Fruit fly (Drosophila melanogaster) whole organism, embryonic: ENCODE measurements around the gene SPoCk.
A peak's percentile ranks its signal among the peaks of the same experiment; 100 is the strongest.

Source experiments
- ATbp ChIP-seq: fragments of 200-800 bp; sonication (Bioruptor generic); optimal IDR thresholded peaks from 2 replicates; lab custom pipeline; 2017; ENCODE audit warnings: missing biosample characterization, mild to moderate bottlenecking, missing genetic modification characterization, missing genetic modification reagents
- Abd-B ChIP-seq: fragments of 200-800 bp; sonication (Bioruptor generic); optimal IDR thresholded peaks from 2 replicates; lab custom pipeline; 2018; ENCODE audit warnings: missing biosample characterization, mild to moderate bottlenecking, missing genetic modification characterization, moderate library complexity
- Asciz ChIP-seq: fragments of 200-800 bp; sonication (Bioruptor generic); optimal IDR thresholded peaks from 2 replicates; lab custom pipeline; 2017; ENCODE audit warnings: missing biosample characterization, mild to moderate bottlenecking, missing genetic modification characterization, missing genetic modification reagents
- Bgb ChIP-seq: fragments of 200-800 bp; sonication (Bioruptor generic); IDR thresholded peaks from 2 replicates; pipeline ENCODE4 v1.3.6; 2022; ENCODE audit warnings: missing biosample characterization, missing genetic modification characterization; ENCODE audit not compliant: partially characterized antibody
- CG1024 ChIP-seq: fragments of 200-800 bp; sonication (Bioruptor generic); IDR thresholded peaks from 2 replicates; pipeline ENCODE4 v1.3.6; 2022; ENCODE audit warnings: missing biosample characterization, missing genetic modification characterization
- CG10274 ChIP-seq: fragments of 200-800 bp; sonication (Bioruptor generic); optimal IDR thresholded peaks from 3 replicates; lab custom pipeline; 2017; ENCODE audit warnings: missing biosample characterization, mild to moderate bottlenecking, missing genetic modification characterization
- CG10321 ChIP-seq: fragments of 200-800 bp; sonication (Bioruptor generic); IDR thresholded peaks from 2 replicates; pipeline ENCODE4 v1.3.6; 2022; ENCODE audit warnings: missing biosample characterization, missing genetic modification characterization
- CG12942 ChIP-seq: fragments of 200-800 bp; sonication (Bioruptor generic); optimal IDR thresholded peaks from 3 replicates; lab custom pipeline; 2016; ENCODE audit warnings: missing biosample characterization, missing genetic modification characterization
- CG13296 ChIP-seq: fragments of 200-800 bp; sonication (Bioruptor generic); optimal IDR thresholded peaks from 3 replicates; lab custom pipeline; 2018; ENCODE audit warnings: missing biosample characterization, mild to moderate bottlenecking, missing genetic modification characterization
- CG13624 ChIP-seq: fragments of 200-800 bp; sonication (Bioruptor generic); optimal IDR thresholded peaks from 2 replicates; lab custom pipeline; 2016; ENCODE audit warnings: missing biosample characterization, missing genetic modification characterization
- CG17328 ChIP-seq: fragments of 200-800 bp; sonication (Bioruptor generic); IDR thresholded peaks from 2 replicates; pipeline ENCODE4 v1.3.6; 2022; ENCODE audit warnings: missing biosample characterization, missing genetic modification characterization
- CG17802 ChIP-seq: fragments of 200-800 bp; sonication (Bioruptor generic); optimal IDR thresholded peaks from 2 replicates; lab custom pipeline; 2018; ENCODE audit warnings: missing biosample characterization, mild to moderate bottlenecking, missing genetic modification characterization, moderate library complexity
- CG33213 ChIP-seq: fragments of 200-800 bp; sonication (Bioruptor generic); optimal IDR thresholded peaks from 3 replicates; lab custom pipeline; 2016; ENCODE audit warnings: missing biosample characterization, missing genetic modification characterization
- CG34224 ChIP-seq: fragments of 200-800 bp; sonication (Bioruptor generic); IDR thresholded peaks from 3 replicates; pipeline ENCODE4 v1.3.6; 2022; ENCODE audit warnings: missing biosample characterization, missing genetic modification characterization; ENCODE audit not compliant: partially characterized antibody
- CG3726 ChIP-seq: fragments of 200-800 bp; sonication (Bioruptor generic); IDR thresholded peaks from 3 replicates; pipeline ENCODE4, ENCODE4 v1.3.6; 2022; ENCODE audit warnings: missing biosample characterization, missing genetic modification characterization
- CG4404 ChIP-seq: fragments of 200-800 bp; sonication (Bioruptor generic); IDR thresholded peaks from 2 replicates; pipeline ENCODE4 v1.3.6; 2022; ENCODE audit warnings: missing biosample characterization, missing genetic modification characterization
- CG4820 ChIP-seq: fragments of 200-800 bp; sonication (Bioruptor generic); optimal IDR thresholded peaks from 3 replicates; lab custom pipeline; 2016; ENCODE audit warnings: missing biosample characterization, missing genetic modification characterization
- CG9932 ChIP-seq: fragments of 200-800 bp; sonication (Bioruptor generic); IDR thresholded peaks from 2 replicates; pipeline ENCODE4 v1.3.6; 2022; ENCODE audit warnings: missing biosample characterization, missing genetic modification characterization
- CHES-1-like ChIP-seq: fragments of 200-800 bp; sonication (Bioruptor generic); optimal IDR thresholded peaks from 2 replicates; lab custom pipeline; 2016; ENCODE audit warnings: missing biosample characterization, missing genetic modification characterization
- CTCF ChIP-seq: fragments of 200-800 bp; sonication (Bioruptor generic); optimal IDR thresholded peaks from 2 replicates; lab custom pipeline; 2017; ENCODE audit warnings: missing biosample characterization, mild to moderate bottlenecking, missing genetic modification characterization, moderate library complexity
- Camta ChIP-seq: fragments of 200-800 bp; sonication (Bioruptor generic); optimal IDR thresholded peaks from 2 replicates; lab custom pipeline; 2016; ENCODE audit warnings: missing biosample characterization, missing genetic modification characterization
- CrebB ChIP-seq: fragments of 200-800 bp; sonication (Bioruptor generic); optimal IDR thresholded peaks from 3 replicates; lab custom pipeline; 2018; ENCODE audit warnings: missing biosample characterization, mild to moderate bottlenecking, missing genetic modification characterization
- Doc2 ChIP-seq: fragments of 200-800 bp; sonication (Bioruptor generic); IDR thresholded peaks from 2 replicates; pipeline ENCODE4 v1.3.6; 2022; ENCODE audit warnings: missing biosample characterization, missing genetic modification characterization
- Drgx ChIP-seq: fragments of 200-800 bp; sonication (Bioruptor generic); IDR thresholded peaks from 2 replicates; pipeline ENCODE4 v1.3.6; 2022; ENCODE audit warnings: missing biosample characterization, missing genetic modification characterization
- E2f2 ChIP-seq: fragments of 200-800 bp; sonication (Bioruptor generic); IDR thresholded peaks from 2 replicates; pipeline ENCODE4 v1.3.6; 2022; ENCODE audit warnings: missing biosample characterization, missing genetic modification characterization
- HLH54F ChIP-seq: fragments of 200-800 bp; sonication (Bioruptor generic); optimal IDR thresholded peaks from 3 replicates; lab custom pipeline; 2016; ENCODE audit warnings: missing biosample characterization, missing genetic modification characterization
- MESR4 ChIP-seq: fragments of 200-800 bp; sonication (Bioruptor generic); optimal IDR thresholded peaks from 2 replicates; lab custom pipeline; 2018; ENCODE audit warnings: missing biosample characterization, mild to moderate bottlenecking, missing genetic modification characterization, moderate library complexity
- PHDP ChIP-seq: fragments of 200-800 bp; sonication (Bioruptor generic); optimal IDR thresholded peaks from 3 replicates; lab custom pipeline; 2018; ENCODE audit warnings: missing biosample characterization, mild to moderate bottlenecking, missing genetic modification characterization, moderate library complexity
- Stat92E ChIP-seq, 3 experiments: fragments of >200 bp in 2 of 3; fragments of 200-800 bp in 1 of 3; sonication (Bioruptor generic) in 1 of 3; optimal IDR thresholded peaks; 2 replicates each; lab custom pipeline; 2017 to 2019; ENCODE audit warnings: missing biosample characterization in 3 of 3, missing genetic modification characterization in 3 of 3, mild to moderate bottlenecking in 1 of 3, moderate library complexity in 1 of 3
- Xbp1 ChIP-seq: fragments of 200-800 bp; sonication (Bioruptor generic); optimal IDR thresholded peaks from 3 replicates; lab custom pipeline; 2016; ENCODE audit warnings: missing biosample characterization, mild to moderate bottlenecking, missing genetic modification characterization
- YL-1 ChIP-seq: fragments of 200-800 bp; sonication (Bioruptor generic); optimal IDR thresholded peaks from 3 replicates; lab custom pipeline; 2017; ENCODE audit warnings: missing biosample characterization, mild to moderate bottlenecking, missing genetic modification characterization
- al ChIP-seq: fragments of 200-800 bp; sonication (Bioruptor generic); IDR thresholded peaks from 2 replicates; pipeline ENCODE4 v1.3.6; 2022; ENCODE audit warnings: missing biosample characterization, missing genetic modification characterization
- ash1 ChIP-seq: fragments of 200-800 bp; sonication (Bioruptor generic); optimal IDR thresholded peaks from 2 replicates; lab custom pipeline; 2018; ENCODE audit warnings: missing biosample characterization, mild to moderate bottlenecking, missing genetic modification characterization
- bsh ChIP-seq, 2 experiments: fragments of 200-800 bp; sonication (Bioruptor generic); optimal IDR thresholded peaks; 2 replicates each; lab custom pipeline; 2017 to 2018; ENCODE audit warnings: mild to moderate bottlenecking in 2 of 2, missing biosample characterization in 2 of 2, missing genetic modification characterization in 2 of 2, moderate library complexity in 1 of 2
- chn ChIP-seq: fragments of 200-800 bp; sonication (Bioruptor generic); optimal IDR thresholded peaks from 2 replicates; lab custom pipeline; 2016; ENCODE audit warnings: missing biosample characterization, missing genetic modification characterization
- cwo ChIP-seq: fragments of 200-800 bp; sonication (Bioruptor generic); optimal IDR thresholded peaks from 3 replicates; lab custom pipeline; 2017; ENCODE audit warnings: missing biosample characterization, missing genetic modification characterization, mild to moderate bottlenecking, moderate library complexity, missing genetic modification reagents
- dm ChIP-seq: fragments of 200-800 bp; sonication (Bioruptor generic); optimal IDR thresholded peaks from 3 replicates; lab custom pipeline; 2016; ENCODE audit warnings: missing biosample characterization, missing genetic modification characterization
- eve ChIP-seq, 2 experiments: fragments of >200 bp; optimal IDR thresholded peaks; 2 replicates each; lab custom pipeline; 2017; ENCODE audit warnings: missing biosample characterization in 2 of 2, missing genetic modification characterization in 2 of 2
- fd102C ChIP-seq: fragments of 200-800 bp; sonication (Bioruptor generic); optimal IDR thresholded peaks from 2 replicates; lab custom pipeline; 2018; ENCODE audit warnings: missing biosample characterization, mild to moderate bottlenecking, missing genetic modification characterization, moderate library complexity
- gt ChIP-seq: fragments of 200-800 bp; sonication (Bioruptor generic); IDR thresholded peaks from 2 replicates; pipeline ENCODE4 v1.3.6; 2022; ENCODE audit warnings: missing biosample characterization, missing genetic modification characterization
- h ChIP-seq: fragments of >200 bp; optimal IDR thresholded peaks from 2 replicates; lab custom pipeline; 2017
- hbn ChIP-seq: fragments of 200-800 bp; sonication (Bioruptor generic); IDR thresholded peaks from 2 replicates; pipeline ENCODE4 v1.3.6; 2022; ENCODE audit warnings: missing biosample characterization, missing genetic modification characterization; ENCODE audit not compliant: partially characterized antibody
- jumu ChIP-seq: fragments of 200-800 bp; sonication (Bioruptor generic); optimal IDR thresholded peaks from 3 replicates; lab custom pipeline; 2016; ENCODE audit warnings: missing biosample characterization, missing genetic modification characterization
- kay ChIP-seq: fragments of 200-800 bp; sonication (Bioruptor generic); optimal IDR thresholded peaks from 2 replicates; lab custom pipeline; 2016; ENCODE audit warnings: missing biosample characterization, missing genetic modification characterization
- p53 ChIP-seq: fragments of 200-800 bp; sonication (Bioruptor generic); optimal IDR thresholded peaks from 2 replicates; lab custom pipeline; 2016; ENCODE audit warnings: missing biosample characterization, missing genetic modification characterization
- pb ChIP-seq: fragments of 200-800 bp; sonication (Bioruptor generic); optimal IDR thresholded peaks from 3 replicates; lab custom pipeline; 2016; ENCODE audit warnings: missing biosample characterization, missing genetic modification characterization
- sima ChIP-seq: fragments of 200-800 bp; sonication (Bioruptor generic); optimal IDR thresholded peaks from 2 replicates; lab custom pipeline; 2016; ENCODE audit warnings: missing biosample characterization, missing genetic modification characterization
- toy ChIP-seq: fragments of 200-800 bp; sonication (Bioruptor generic); IDR thresholded peaks from 2 replicates; pipeline ENCODE4 v1.3.6; 2022; ENCODE audit warnings: missing biosample characterization, missing genetic modification characterization
- trem ChIP-seq: fragments of 200-800 bp; optimal IDR thresholded peaks from 3 replicates; lab custom pipeline; 2019; ENCODE audit warnings: missing biosample characterization, mild to moderate bottlenecking, missing genetic modification characterization, moderate library complexity
- z ChIP-seq: fragments of 200-800 bp; sonication (Bioruptor generic); IDR thresholded peaks from 3 replicates; pipeline ENCODE4 v1.3.6; 2022; ENCODE audit warnings: missing biosample characterization, missing genetic modification characterization
- zfh2 ChIP-seq: fragments of 200-800 bp; sonication (Bioruptor generic); optimal IDR thresholded peaks from 2 replicates; lab custom pipeline; 2016; ENCODE audit warnings: missing biosample characterization, missing genetic modification characterization

The SPoCk gene

DNA sequence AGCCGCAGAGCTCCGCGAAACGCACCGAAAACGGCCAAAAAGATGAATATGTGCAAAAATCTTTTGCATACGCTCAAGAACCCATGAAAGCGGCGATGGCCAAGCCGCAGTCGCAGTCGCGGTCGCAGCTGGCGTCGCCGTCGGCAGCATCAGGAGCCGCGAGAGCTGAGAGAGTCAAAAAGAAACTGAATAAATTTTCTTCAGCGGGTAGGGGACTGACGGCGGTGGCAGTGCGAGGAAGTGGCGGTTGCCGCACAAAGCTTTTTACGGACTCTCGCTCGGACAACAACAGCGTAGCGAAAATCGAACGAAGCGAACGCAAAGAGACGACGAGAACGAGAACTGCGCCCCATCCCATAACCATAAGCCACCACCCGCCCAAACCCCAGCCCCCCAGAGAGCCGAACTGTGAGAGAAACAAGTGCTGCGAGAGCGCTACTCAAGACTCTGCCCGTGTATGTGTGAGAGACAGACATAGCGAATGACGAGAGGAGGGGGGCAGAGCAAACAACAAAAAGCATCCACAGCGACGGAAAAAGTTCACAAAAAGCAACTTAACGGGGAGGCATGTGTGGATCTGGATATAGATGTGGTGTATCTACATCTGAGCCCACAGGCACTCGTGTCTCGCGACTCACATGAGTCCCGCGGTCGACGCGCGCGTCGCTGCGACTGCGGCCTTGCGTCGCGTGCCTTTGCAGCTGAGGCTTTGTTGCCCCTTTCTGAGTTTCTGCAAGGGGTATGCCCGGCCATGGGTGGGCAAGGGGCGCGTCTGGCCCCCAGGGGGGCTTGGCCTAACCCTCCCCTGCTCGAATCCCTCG lies 86.1 kb downstream of the SPoCk start, which contains the start of gene jim (continued):
- TF ChIP-seq MESR4 (GFP tag; lab: Kevin White, UChicago) (no peak), fd102C (GFP tag; lab: Kevin White, UChicago) (no peak), z (GFP tag; lab: Robert Waterston, UW) (0 out of 3 replicates have a peak, but pooled peaks have one; percentile 12), p53 (GFP tag; lab: Kevin White, UChicago) (no peak), ATbp (GFP tag; lab: Kevin White, UChicago) (no peak), CG13624 (GFP tag; lab: Kevin White, UChicago) (no peak), CG10274 (no peak), CG9932 (GFP tag; lab: Robert Waterston, UW) (peak; percentile 5; the same call in 1 of the 2 replicates), CG33213 (no peak), jumu (no peak), zfh2 (GFP tag; lab: Kevin White, UChicago) (peak; percentile 11), CG17328 (no peak), Xbp1 (no peak), ash1 (GFP tag; lab: Kevin White, UChicago) (peak; percentile 51), h (lab: Kevin White, UChicago) (no peak), Abd-B (GFP tag; lab: Kevin White, UChicago) (no peak), CTCF (GFP tag; lab: Kevin White, UChicago) (no peak), bsh (GFP tag; optimal IDR thresholded peaks at IDR 0.05; lab: Kevin White, UChicago) (peak in 1 of 2 experiments; percentile 63), sima (no peak), Bgb (GFP tag; lab: Robert Waterston, UW) (no peak; the same call in 1 of the 2 replicates), E2f2 (GFP tag; lab: Robert Waterston, UW) (no peak), cwo (GFP tag; lab: Kevin White, UChicago) (peak; percentile 82), Doc2 (GFP tag; lab: Robert Waterston, UW) (no peak), CG4404 (GFP tag; lab: Robert Waterston, UW) (no peak), CG12942 (GFP tag; lab: Kevin White, UChicago) (no peak), CG17802 (no peak), CG1024 (GFP tag; lab: Robert Waterston, UW) (no peak), PHDP (peak; percentile 28), CG3726 (GFP tag; lab: Robert Waterston, UW) (no peak), hbn (0 out of 2 replicates have a peak, but pooled peaks have one; percentile 18), Drgx (GFP tag; lab: Robert Waterston, UW) (peak; percentile 62), Stat92E (GFP tag; optimal IDR thresholded peaks at IDR 0.05; lab: Kevin White, UChicago) (no peak), Asciz (no peak), pb (GFP tag; lab: Kevin White, UChicago) (no peak), al (GFP tag; lab: Robert Waterston, UW) (no peak), CG4820 (GFP tag; lab: Kevin White, UChicago) (no peak), trem (tag; lab: Kevin White, UChicago) (no peak), kay (GFP tag; lab: Kevin White, UChicago) (no peak), toy (no peak), Camta (GFP tag; lab: Kevin White, UChicago) (no peak), dm (GFP tag; lab: Kevin White, UChicago) (no peak), YL-1 (GFP tag; lab: Kevin White, UChicago) (no peak), CG10321 (no peak), CHES-1-like (no peak), HLH54F (GFP tag; lab: Kevin White, UChicago) (no peak), CrebB (tag; lab: Kevin White, UChicago) (no peak), gt (GFP tag; lab: Robert Waterston, UW) (no peak), CG34224 (GFP tag; lab: Robert Waterston, UW) (peak; percentile 66; the same call in 1 of the 3 replicates), eve (GFP tag; optimal IDR thresholded peaks at IDR 0.05; lab: Kevin White, UChicago) (no peak), CG13296 (GFP tag; lab: Kevin White, UChicago) (no peak), chn (no peak)
